Worm (Caenorhabditis elegans) whole organism, L3 larva: Measurements from ENCODE around the gene rpl-38.

Experiments used
- R02D3.7 ChIP-seq: fragments of 150-350 bp; optimal IDR thresholded peaks from 2 replicates; lab custom pipeline; 2014; ENCODE audit warnings: missing biosample characterization, missing genetic modification characterization
- ZK546.5 ChIP-seq: sonication (generic microtip); optimal IDR thresholded peaks from 2 replicates; lab custom pipeline; 2017; ENCODE audit warnings: missing biosample characterization, missing genetic modification characterization
- aly-2 ChIP-seq: fragments of 150-350 bp; optimal IDR thresholded peaks from 2 replicates; lab custom pipeline; 2014; ENCODE audit warnings: missing biosample characterization, missing genetic modification characterization
- ama-1 ChIP-seq: fragments of 150-350 bp; optimal IDR thresholded peaks from 2 replicates; lab custom pipeline; 2018
- ceh-16 ChIP-seq: sonication (generic microtip); optimal IDR thresholded peaks from 2 replicates; lab custom pipeline; 2017; ENCODE audit warnings: missing biosample characterization, missing genetic modification characterization
- ceh-28 ChIP-seq: fragments of 150-350 bp; optimal IDR thresholded peaks from 2 replicates; lab custom pipeline; 2014; ENCODE audit warnings: missing biosample characterization, missing genetic modification reagents, missing genetic modification characterization
- ceh-82 ChIP-seq: fragments of 150-350 bp; optimal IDR thresholded peaks from 2 replicates; lab custom pipeline; 2014; ENCODE audit warnings: missing biosample characterization, missing genetic modification characterization
- ceh-9 ChIP-seq: sonication (generic microtip); optimal IDR thresholded peaks from 2 replicates; lab custom pipeline; 2018; ENCODE audit warnings: missing biosample characterization, missing genetic modification characterization
- daf-12 ChIP-seq: fragments of 150-350 bp; optimal IDR thresholded peaks from 2 replicates; lab custom pipeline; 2014; ENCODE audit warnings: missing biosample characterization, missing genetic modification reagents, missing genetic modification characterization
- egl-27 ChIP-seq: sonication (generic microtip); optimal IDR thresholded peaks from 4 replicates; lab custom pipeline; 2017; ENCODE audit warnings: missing biosample characterization, missing genetic modification reagents, missing genetic modification characterization
- egl-5 ChIP-seq: fragments of 150-350 bp; optimal IDR thresholded peaks from 2 replicates; lab custom pipeline; 2017; ENCODE audit warnings: missing biosample characterization, missing genetic modification reagents, missing genetic modification characterization, inconsistent platforms
- elt-1 ChIP-seq: fragments of 150-350 bp; optimal IDR thresholded peaks from 2 replicates; lab custom pipeline; 2014; ENCODE audit warnings: missing biosample characterization, missing genetic modification characterization
- elt-2 ChIP-seq: sonication (generic microtip); optimal IDR thresholded peaks from 2 replicates; lab custom pipeline; 2016; ENCODE audit warnings: missing genetic modification reagents, mild to moderate bottlenecking, missing genetic modification characterization, missing compliant biosample characterization
- elt-3 ChIP-seq, 3 experiments: fragments of 150-350 bp in 1 of 3; sonication (generic microtip) in 2 of 3; optimal IDR thresholded peaks; 2 replicates in 2 of 3; 4 replicates in 1 of 3; lab custom pipeline; 2014 to 2017; ENCODE audit warnings: missing biosample characterization in 3 of 3, missing genetic modification characterization in 3 of 3
- eor-1 ChIP-seq, 2 experiments: fragments of 150-350 bp; optimal IDR thresholded peaks; 2 replicates each; lab custom pipeline; 2014 to 2018; ENCODE audit warnings: missing biosample characterization in 2 of 2, missing genetic modification characterization in 2 of 2
- fkh-10 ChIP-seq: sonication (generic microtip); optimal IDR thresholded peaks from 2 replicates; lab custom pipeline; 2017; ENCODE audit warnings: missing biosample characterization, missing genetic modification reagents, missing genetic modification characterization
- fkh-2 ChIP-seq: fragments of 150-350 bp; optimal IDR thresholded peaks from 2 replicates; lab custom pipeline; 2014; ENCODE audit warnings: missing biosample characterization, missing genetic modification reagents, missing genetic modification characterization
- fos-1 ChIP-seq: fragments of 150-350 bp; optimal IDR thresholded peaks from 2 replicates; lab custom pipeline; 2014; ENCODE audit warnings: missing biosample characterization, missing genetic modification characterization
- hmg-11 ChIP-seq: sonication (generic microtip); optimal IDR thresholded peaks from 2 replicates; lab custom pipeline; 2016; ENCODE audit warnings: missing genetic modification characterization, missing compliant biosample characterization
- jun-1 ChIP-seq: fragments of 150-350 bp; optimal IDR thresholded peaks from 2 replicates; lab custom pipeline; 2014; ENCODE audit warnings: missing biosample characterization, missing genetic modification reagents, missing genetic modification characterization
- lin-15B ChIP-seq: fragments of 150-350 bp; optimal IDR thresholded peaks from 2 replicates; lab custom pipeline; 2014; ENCODE audit warnings: missing biosample characterization, missing genetic modification characterization
- lin-39 ChIP-seq: fragments of 150-350 bp; optimal IDR thresholded peaks from 2 replicates; lab custom pipeline; 2018; ENCODE audit warnings: missing biosample characterization, missing genetic modification reagents, missing genetic modification characterization
- lsy-12 ChIP-seq: sonication (generic microtip); optimal IDR thresholded peaks from 2 replicates; lab custom pipeline; 2016; ENCODE audit warnings: mild to moderate bottlenecking, missing genetic modification characterization, missing compliant biosample characterization
- mdl-1 ChIP-seq: fragments of 150-350 bp; optimal IDR thresholded peaks from 2 replicates; lab custom pipeline; 2014; ENCODE audit warnings: missing biosample characterization, missing genetic modification characterization
- mml-1 ChIP-seq: fragments of 150-350 bp; sonication (generic microtip); optimal IDR thresholded peaks from 3 replicates; lab custom pipeline; 2014; ENCODE audit warnings: missing biosample characterization, missing genetic modification characterization
- nfya-1 ChIP-seq: sonication (generic microtip); optimal IDR thresholded peaks from 2 replicates; lab custom pipeline; 2017; ENCODE audit warnings: missing genetic modification characterization, mild to moderate bottlenecking, missing compliant biosample characterization, antibody characterized with exemption, moderate library complexity; ENCODE audit not compliant: insufficient read depth
- nhr-11 ChIP-seq: fragments of 150-350 bp; optimal IDR thresholded peaks from 2 replicates; lab custom pipeline; 2014; ENCODE audit warnings: missing biosample characterization, missing genetic modification characterization
- nhr-12 ChIP-seq: fragments of 150-350 bp; optimal IDR thresholded peaks from 2 replicates; lab custom pipeline; 2014; ENCODE audit warnings: missing biosample characterization, missing genetic modification characterization
- nhr-23 ChIP-seq: fragments of 150-350 bp; optimal IDR thresholded peaks from 2 replicates; lab custom pipeline; 2014; ENCODE audit warnings: missing biosample characterization, missing genetic modification reagents, missing genetic modification characterization
- nhr-237 ChIP-seq: fragments of 150-350 bp; optimal IDR thresholded peaks from 2 replicates; lab custom pipeline; 2014; ENCODE audit warnings: missing biosample characterization, missing genetic modification characterization
- nhr-25 ChIP-seq: sonication (generic microtip); optimal IDR thresholded peaks from 2 replicates; lab custom pipeline; 2017; ENCODE audit warnings: missing biosample characterization, missing genetic modification characterization
- nhr-28 ChIP-seq: fragments of 150-350 bp; optimal IDR thresholded peaks from 2 replicates; lab custom pipeline; 2014; ENCODE audit warnings: missing biosample characterization, missing genetic modification characterization
- nhr-43 ChIP-seq: sonication (generic microtip); optimal IDR thresholded peaks from 2 replicates; lab custom pipeline; 2016; ENCODE audit warnings: mild to moderate bottlenecking, missing genetic modification characterization, missing compliant biosample characterization; ENCODE audit not compliant: poor library complexity, severe bottlenecking
- nhr-67 ChIP-seq: fragments of 150-350 bp; optimal IDR thresholded peaks from 2 replicates; lab custom pipeline; 2014; ENCODE audit warnings: missing biosample characterization, missing genetic modification characterization
- nhr-76 ChIP-seq: fragments of 150-350 bp; sonication (generic microtip); optimal IDR thresholded peaks from 5 replicates; lab custom pipeline; 2014; ENCODE audit warnings: missing biosample characterization, missing genetic modification characterization
- nhr-77 ChIP-seq: fragments of 150-350 bp; optimal IDR thresholded peaks from 2 replicates; lab custom pipeline; 2014; ENCODE audit warnings: missing biosample characterization, missing genetic modification characterization
- pha-4 ChIP-seq: fragments of 150-350 bp; optimal IDR thresholded peaks from 2 replicates; lab custom pipeline; 2014; ENCODE audit warnings: missing biosample characterization, missing genetic modification reagents, missing genetic modification characterization
- pqm-1 ChIP-seq: fragments of 150-350 bp; optimal IDR thresholded peaks from 2 replicates; lab custom pipeline; 2017; ENCODE audit warnings: missing biosample characterization, missing genetic modification characterization, inconsistent platforms
- sea-2 ChIP-seq: fragments of 150-350 bp; sonication (generic microtip); optimal IDR thresholded peaks from 4 replicates; lab custom pipeline; 2014; ENCODE audit warnings: missing biosample characterization, missing genetic modification reagents, missing genetic modification characterization
- skn-1 ChIP-seq: fragments of 150-350 bp; optimal IDR thresholded peaks from 2 replicates; lab custom pipeline; 2014; ENCODE audit warnings: missing biosample characterization, missing genetic modification characterization
- snpc-4 ChIP-seq: fragments of 150-350 bp; optimal IDR thresholded peaks from 2 replicates; lab custom pipeline; 2014; ENCODE audit warnings: missing biosample characterization, missing genetic modification characterization
- tbx-2 ChIP-seq: sonication (generic microtip); optimal IDR thresholded peaks from 2 replicates; lab custom pipeline; 2016; ENCODE audit warnings: mild to moderate bottlenecking, missing genetic modification characterization, missing compliant biosample characterization
- unc-39 ChIP-seq: sonication (generic microtip); optimal IDR thresholded peaks from 4 replicates; lab custom pipeline; 2017; ENCODE audit warnings: missing biosample characterization, missing genetic modification characterization
- unc-62 ChIP-seq: fragments of 150-350 bp; sonication (generic microtip); optimal IDR thresholded peaks from 4 replicates; lab custom pipeline; 2014; ENCODE audit warnings: missing biosample characterization, missing genetic modification reagents, missing genetic modification characterization
- zag-1 ChIP-seq: fragments of 150-350 bp; optimal IDR thresholded peaks from 2 replicates; lab custom pipeline; 2014; ENCODE audit warnings: missing biosample characterization, missing genetic modification characterization
- ztf-11 ChIP-seq: fragments of 150-350 bp; optimal IDR thresholded peaks from 2 replicates; lab custom pipeline; 2014; ENCODE audit warnings: missing biosample characterization, missing genetic modification characterization
- ztf-4 ChIP-seq: fragments of 150-350 bp; optimal IDR thresholded peaks from 2 replicates; lab custom pipeline; 2014; ENCODE audit warnings: missing biosample characterization, missing genetic modification characterization

rpl-38 gene

DNA sequence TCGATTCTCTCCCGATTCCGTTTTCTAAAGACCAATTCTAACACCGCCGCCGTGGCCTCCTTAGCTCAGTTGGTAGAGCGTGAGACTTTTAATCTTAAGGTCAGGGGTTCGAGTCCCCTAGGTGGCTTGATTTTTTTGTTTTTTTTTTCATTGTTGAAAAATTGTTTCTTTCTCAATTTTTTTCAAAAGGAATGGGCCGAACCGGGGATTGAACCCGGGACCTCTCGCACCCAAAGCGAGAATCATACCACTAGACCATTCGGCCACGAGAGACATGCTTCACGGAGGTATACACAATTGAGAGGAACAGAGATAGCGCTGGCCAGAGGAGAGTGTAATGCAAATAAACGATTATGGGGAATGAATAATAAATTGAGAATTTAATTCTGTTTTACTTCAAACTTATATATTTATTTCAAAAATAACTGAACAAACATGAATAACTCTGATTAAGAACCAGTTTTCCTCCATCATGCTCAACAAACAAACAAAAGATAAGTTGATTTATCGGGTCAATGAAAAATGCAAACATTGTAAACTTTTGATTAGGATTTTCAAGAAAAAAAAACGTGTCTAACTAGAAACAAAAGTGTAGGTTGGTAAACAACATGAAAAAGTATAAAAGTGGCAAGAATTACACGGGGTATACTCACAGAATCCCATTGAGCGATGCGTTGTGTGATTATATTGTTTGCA is 46.8 kb upstream of the rpl-38 start, which contains the start of gene pqn-71:
Gene pqn-71 (plus strand): TSS at position 646 of the 696 bp plus-strand sequence.
- peak; percentile 40 for TF ChIP-seq ceh-82 (tag; lab: Kevin White, UChicago)
- no peak for TF ChIP-seq daf-12 (tag; lab: Kevin White, UChicago)
- peak; percentile 81 for TF ChIP-seq nhr-23 (tag; lab: Kevin White, UChicago)
- TF ChIP-seq ZK546.5 (tag; lab: Kevin White, UChicago): no peak
- TF ChIP-seq nhr-76 (tag; lab: Kevin White, UChicago): peak; percentile 76
- no peak for TF ChIP-seq fkh-2 (tag; lab: Kevin White, UChicago)
- no peak for TF ChIP-seq ceh-28 (tag; lab: Kevin White, UChicago)
- TF ChIP-seq tbx-2 (tag; lab: Kevin White, UChicago): peak; percentile 85
- no peak for TF ChIP-seq ceh-9 (tag; lab: Kevin White, UChicago)
- TF ChIP-seq jun-1 (tag; lab: Kevin White, UChicago): peak; percentile 90
- TF ChIP-seq pha-4: no peak
- no peak for TF ChIP-seq ztf-11 (tag; lab: Kevin White, UChicago)
- peak; percentile 54 for TF ChIP-seq R02D3.7 (tag; lab: Kevin White, UChicago)
- TF ChIP-seq lin-15B (tag; lab: Kevin White, UChicago): peak; percentile 67
- no peak for TF ChIP-seq ama-1 (lab: Kevin White, UChicago)
- no peak for TF ChIP-seq zag-1 (tag; lab: Kevin White, UChicago)
- no peak for TF ChIP-seq nhr-28
- no peak for TF ChIP-seq ceh-16 (tag; lab: Kevin White, UChicago)
- TF ChIP-seq aly-2: no peak
- TF ChIP-seq eor-1 (tag; optimal IDR thresholded peaks at IDR 0.05; lab: Kevin White, UChicago): no peak
- peak; percentile 11 for TF ChIP-seq mdl-1 (tag; lab: Kevin White, UChicago)
- peak; percentile 85 for TF ChIP-seq elt-2 (tag; lab: Kevin White, UChicago)
- TF ChIP-seq snpc-4 (tag; lab: Kevin White, UChicago): peak; percentile 64
- peak; percentile 71 for TF ChIP-seq lsy-12 (tag; lab: Kevin White, UChicago)
- peak; percentile 63 for TF ChIP-seq lin-39 (tag; lab: Kevin White, UChicago)
- TF ChIP-seq nhr-25: peak; percentile 77
- no peak for TF ChIP-seq nhr-237
- peak; percentile 14 for TF ChIP-seq nhr-11 (tag; lab: Kevin White, UChicago)
- TF ChIP-seq elt-1: no peak
- TF ChIP-seq sea-2 (GFP tag; lab: Kevin White, UChicago): no peak
- TF ChIP-seq unc-39 (tag; lab: Kevin White, UChicago): no peak
- TF ChIP-seq fkh-10 (GFP tag; lab: Kevin White, UChicago): no peak
- TF ChIP-seq nhr-43 (tag; lab: Kevin White, UChicago): peak; percentile 76
- TF ChIP-seq ztf-4: no peak
- TF ChIP-seq pqm-1: peak; percentile 68
- no peak for TF ChIP-seq nhr-67 (tag; lab: Kevin White, UChicago)
- TF ChIP-seq nfya-1: no peak
- TF ChIP-seq nhr-77: peak; percentile 70
- peak; percentile 56 for TF ChIP-seq hmg-11
- peak; percentile 70 for TF ChIP-seq skn-1
- peak; percentile 82 for TF ChIP-seq egl-27 (tag; lab: Kevin White, UChicago)
- TF ChIP-seq fos-1 (tag; lab: Kevin White, UChicago): peak; percentile 83
- no peak for TF ChIP-seq egl-5
- TF ChIP-seq mml-1 (tag; lab: Kevin White, UChicago): no peak
- no peak for TF ChIP-seq unc-62 (GFP tag; lab: Kevin White, UChicago)
- TF ChIP-seq elt-3 (tag; optimal IDR thresholded peaks at IDR 0.05; lab: Kevin White, UChicago): peak in 1 of 3 experiments; percentile 76
- no peak for TF ChIP-seq nhr-12
